Fruit fly (Drosophila melanogaster) whole organism, embryonic: ENCODE results near the gene ND-13A.

Experiments used
- Blimp-1 ChIP-seq: fragments of 200-800 bp; sonication (Bioruptor generic); optimal IDR thresholded peaks from 3 replicates; lab custom pipeline; 2018; ENCODE audit warnings: missing biosample characterization, missing genetic modification characterization, mild to moderate bottlenecking, moderate library complexity, missing genetic modification reagents
- CG10654 ChIP-seq: fragments of 200-800 bp; sonication (Bioruptor generic); optimal IDR thresholded peaks from 2 replicates; lab custom pipeline; 2016; ENCODE audit warnings: missing biosample characterization, missing genetic modification characterization
- CG12071 ChIP-seq: fragments of 200-800 bp; sonication (Bioruptor generic); optimal IDR thresholded peaks from 3 replicates; lab custom pipeline; 2018; ENCODE audit warnings: missing biosample characterization, mild to moderate bottlenecking, missing genetic modification characterization
- CG12391 ChIP-seq: fragments of 200-800 bp; sonication (Bioruptor generic); optimal IDR thresholded peaks from 3 replicates; lab custom pipeline; 2018; ENCODE audit warnings: missing biosample characterization, mild to moderate bottlenecking, missing genetic modification characterization, moderate library complexity
- CG12659 ChIP-seq: fragments of 200-800 bp; sonication (Bioruptor generic); optimal IDR thresholded peaks from 3 replicates; lab custom pipeline; 2017; ENCODE audit warnings: mild to moderate bottlenecking, missing biosample characterization, missing genetic modification reagents, missing genetic modification characterization
- CG14710 ChIP-seq: fragments of 200-800 bp; sonication (Bioruptor generic); optimal IDR thresholded peaks from 3 replicates; lab custom pipeline; 2019; ENCODE audit warnings: missing biosample characterization, mild to moderate bottlenecking, missing genetic modification characterization, moderate library complexity
- CG17359 ChIP-seq: fragments of 200-800 bp; sonication (Bioruptor generic); optimal IDR thresholded peaks from 3 replicates; lab custom pipeline; 2018; ENCODE audit warnings: missing biosample characterization, mild to moderate bottlenecking, missing genetic modification characterization, moderate library complexity
- CG18476 ChIP-seq: fragments of 200-800 bp; sonication (Bioruptor generic); optimal IDR thresholded peaks from 2 replicates; lab custom pipeline; 2016; ENCODE audit warnings: missing biosample characterization, mild to moderate bottlenecking, missing genetic modification characterization
- CG3065 ChIP-seq: fragments of 200-800 bp; sonication (Bioruptor generic); optimal IDR thresholded peaks from 2 replicates; lab custom pipeline; 2016; ENCODE audit warnings: missing biosample characterization, missing genetic modification characterization
- CG31441 ChIP-seq: fragments of 200-800 bp; sonication (Bioruptor generic); IDR thresholded peaks from 2 replicates; pipeline ENCODE4 v1.3.6; 2022; ENCODE audit warnings: missing biosample characterization, missing genetic modification characterization
- CG3281 ChIP-seq: fragments of 200-800 bp; sonication (Bioruptor generic); optimal IDR thresholded peaks from 3 replicates; lab custom pipeline; 2017; ENCODE audit warnings: missing biosample characterization, mild to moderate bottlenecking, missing genetic modification characterization
- CG34224 ChIP-seq: fragments of 200-800 bp; sonication (Bioruptor generic); IDR thresholded peaks from 3 replicates; pipeline ENCODE4 v1.3.6; 2022; ENCODE audit warnings: missing biosample characterization, missing genetic modification characterization; ENCODE audit not compliant: partially characterized antibody
- CG4360 ChIP-seq: fragments of 200-800 bp; sonication (Bioruptor generic); IDR thresholded peaks from 2 replicates; pipeline ENCODE4 v1.3.6; 2022; ENCODE audit warnings: missing biosample characterization, missing genetic modification characterization
- CG4404 ChIP-seq: fragments of 200-800 bp; sonication (Bioruptor generic); IDR thresholded peaks from 2 replicates; pipeline ENCODE4 v1.3.6; 2022; ENCODE audit warnings: missing biosample characterization, missing genetic modification characterization
- CG4617 ChIP-seq: fragments of 200-800 bp; sonication (Bioruptor generic); optimal IDR thresholded peaks from 3 replicates; lab custom pipeline; 2016; ENCODE audit warnings: missing biosample characterization, missing genetic modification characterization, borderline replicate concordance
- CG7963 ChIP-seq: fragments of 200-800 bp; sonication (Bioruptor generic); IDR thresholded peaks from 3 replicates; pipeline ENCODE4 v1.3.6; 2022; ENCODE audit warnings: missing biosample characterization, missing genetic modification characterization; ENCODE audit not compliant: partially characterized antibody
- CG9215 ChIP-seq: fragments of 200-800 bp; sonication (Bioruptor generic); IDR thresholded peaks from 2 replicates; pipeline ENCODE4 v1.3.6; 2022; ENCODE audit warnings: missing biosample characterization, missing genetic modification characterization
- CG9797 ChIP-seq: fragments of 200-800 bp; sonication (Bioruptor generic); optimal IDR thresholded peaks from 3 replicates; lab custom pipeline; 2018; ENCODE audit warnings: missing biosample characterization, mild to moderate bottlenecking, missing genetic modification characterization
- CoRest ChIP-seq: fragments of 200-800 bp; sonication (Bioruptor generic); optimal IDR thresholded peaks from 3 replicates; lab custom pipeline; 2018; ENCODE audit warnings: missing biosample characterization, mild to moderate bottlenecking, missing genetic modification characterization, moderate library complexity
- Dll ChIP-seq: fragments of 200-800 bp; sonication (Bioruptor generic); IDR thresholded peaks from 4 replicates; pipeline ENCODE4 v1.3.6; 2022; ENCODE audit warnings: missing biosample characterization, missing genetic modification characterization; ENCODE audit not compliant: partially characterized antibody
- Dref ChIP-seq: fragments of 200-800 bp; sonication (Bioruptor generic); IDR thresholded peaks from 2 replicates; pipeline ENCODE4 v1.3.6; 2022; ENCODE audit warnings: missing biosample characterization, missing genetic modification characterization
- E2f2 ChIP-seq: fragments of 200-800 bp; sonication (Bioruptor generic); IDR thresholded peaks from 2 replicates; pipeline ENCODE4 v1.3.6; 2022; ENCODE audit warnings: missing biosample characterization, missing genetic modification characterization
- MBD-R2 ChIP-seq: fragments of 200-800 bp; sonication (Bioruptor generic); IDR thresholded peaks from 2 replicates; pipeline ENCODE4 v1.3.6; 2022; ENCODE audit warnings: missing biosample characterization, missing genetic modification characterization
- Med ChIP-seq: fragments of 200-800 bp; sonication (Bioruptor generic); peaks from one replicate; lab custom pipeline; 2016; ENCODE audit warnings: missing biosample characterization, missing genetic modification characterization, mild to moderate bottlenecking, inconsistent platforms, moderate library complexity
- Mes4 ChIP-seq: fragments of 200-800 bp; sonication (Bioruptor generic); optimal IDR thresholded peaks from 2 replicates; lab custom pipeline; 2016; ENCODE audit warnings: missing biosample characterization, missing genetic modification characterization
- Myb ChIP-seq: fragments of 200-800 bp; sonication (Bioruptor generic); optimal IDR thresholded peaks from 2 replicates; lab custom pipeline; 2016; ENCODE audit warnings: missing biosample characterization, missing genetic modification characterization
- NFAT ChIP-seq: fragments of 200-800 bp; sonication (Bioruptor generic); IDR thresholded peaks from 2 replicates; pipeline ENCODE4 v1.3.6; 2022; ENCODE audit warnings: missing biosample characterization, missing genetic modification characterization
- Pdp1 ChIP-seq, 2 experiments: fragments of 200-800 bp; sonication (Bioruptor generic); optimal IDR thresholded peaks; 3 replicates each; lab custom pipeline; 2016; ENCODE audit warnings: missing biosample characterization in 2 of 2, missing genetic modification characterization in 2 of 2, mild to moderate bottlenecking in 1 of 2, moderate library complexity in 1 of 2
- Rfx ChIP-seq: fragments of 200-800 bp; sonication (Bioruptor generic); IDR thresholded peaks from 2 replicates; pipeline ENCODE4 v1.3.6; 2022; ENCODE audit warnings: missing biosample characterization, missing genetic modification characterization
- ato ChIP-seq: fragments of 200-800 bp; sonication (Bioruptor generic); IDR thresholded peaks from 2 replicates; pipeline ENCODE4 v1.3.6; 2022; ENCODE audit warnings: missing biosample characterization, missing genetic modification characterization; ENCODE audit not compliant: partially characterized antibody
- dmrt99B ChIP-seq: fragments of 200-800 bp; sonication (Bioruptor generic); optimal IDR thresholded peaks from 2 replicates; lab custom pipeline; 2018; ENCODE audit warnings: missing biosample characterization, mild to moderate bottlenecking, missing genetic modification characterization, moderate library complexity
- dpn ChIP-seq, 2 experiments: fragments of 200-800 bp; sonication (Bioruptor generic); optimal IDR thresholded peaks; 3 replicates each; lab custom pipeline; 2016; ENCODE audit warnings: missing biosample characterization in 2 of 2, missing genetic modification characterization in 2 of 2
- eve ChIP-seq, 2 experiments: fragments of >200 bp; optimal IDR thresholded peaks; 2 replicates each; lab custom pipeline; 2017; ENCODE audit warnings: missing biosample characterization in 2 of 2, missing genetic modification characterization in 2 of 2
- gfzf ChIP-seq: fragments of 200-800 bp; sonication (Bioruptor generic); optimal IDR thresholded peaks from 2 replicates; lab custom pipeline; 2016; ENCODE audit warnings: missing biosample characterization, mild to moderate bottlenecking, missing genetic modification characterization, moderate library complexity
- hbn ChIP-seq: fragments of 200-800 bp; sonication (Bioruptor generic); IDR thresholded peaks from 2 replicates; pipeline ENCODE4 v1.3.6; 2022; ENCODE audit warnings: missing biosample characterization, missing genetic modification characterization; ENCODE audit not compliant: partially characterized antibody
- her ChIP-seq: fragments of 200-800 bp; sonication (Bioruptor generic); optimal IDR thresholded peaks from 2 replicates; lab custom pipeline; 2016; ENCODE audit warnings: missing biosample characterization, missing genetic modification characterization
- inv ChIP-seq: fragments of 200-800 bp; sonication (Bioruptor generic); IDR thresholded peaks from 2 replicates; pipeline ENCODE4 v1.3.6; 2022; ENCODE audit warnings: missing biosample characterization, missing genetic modification characterization; ENCODE audit not compliant: partially characterized antibody
- pb ChIP-seq: fragments of 200-800 bp; sonication (Bioruptor generic); optimal IDR thresholded peaks from 3 replicates; lab custom pipeline; 2016; ENCODE audit warnings: missing biosample characterization, missing genetic modification characterization
- phol ChIP-seq: fragments of 200-800 bp; sonication (Bioruptor generic); optimal IDR thresholded peaks from 3 replicates; lab custom pipeline; 2018; ENCODE audit warnings: missing biosample characterization, mild to moderate bottlenecking, missing genetic modification characterization, moderate library complexity
- pros ChIP-seq: fragments of 200-800 bp; sonication (Bioruptor generic); optimal IDR thresholded peaks from 3 replicates; lab custom pipeline; 2019; ENCODE audit warnings: missing biosample characterization, mild to moderate bottlenecking, missing genetic modification characterization, moderate library complexity
- ro ChIP-seq: fragments of 200-800 bp; sonication (Bioruptor generic); IDR thresholded peaks from 2 replicates; pipeline ENCODE4 v1.3.6; 2022; ENCODE audit warnings: missing biosample characterization, missing genetic modification characterization
- salm ChIP-seq: fragments of 200-800 bp; sonication (Bioruptor generic); optimal IDR thresholded peaks from 2 replicates; lab custom pipeline; 2018; ENCODE audit warnings: missing biosample characterization, mild to moderate bottlenecking, missing genetic modification characterization
- shn ChIP-seq: fragments of 200-800 bp; sonication (Bioruptor generic); optimal IDR thresholded peaks from 3 replicates; lab custom pipeline; 2016; ENCODE audit warnings: missing biosample characterization, missing genetic modification characterization
- stc ChIP-seq: fragments of 200-800 bp; sonication (Bioruptor generic); IDR thresholded peaks from 2 replicates; pipeline ENCODE4 v1.3.6; 2022; ENCODE audit warnings: missing biosample characterization, missing genetic modification characterization
- tin ChIP-seq: fragments of 200-800 bp; sonication (Bioruptor generic); optimal IDR thresholded peaks from 3 replicates; lab custom pipeline; 2016; ENCODE audit warnings: missing biosample characterization, missing genetic modification characterization
- tna ChIP-seq: fragments of 200-800 bp; sonication (Bioruptor generic); IDR thresholded peaks from 2 replicates; pipeline ENCODE4 v1.3.6; 2022; ENCODE audit warnings: missing biosample characterization, missing genetic modification characterization; ENCODE audit not compliant: partially characterized antibody
- vnd ChIP-seq: fragments of 200-800 bp; sonication (Bioruptor generic); IDR thresholded peaks from 3 replicates; pipeline ENCODE4 v1.3.6; 2022; ENCODE audit warnings: missing biosample characterization, missing genetic modification characterization; ENCODE audit not compliant: partially characterized antibody
- yki ChIP-seq: fragments of >200 bp; optimal IDR thresholded peaks from 3 replicates; lab custom pipeline; 2018
- zen2 ChIP-seq: fragments of 200-800 bp; sonication (Bioruptor generic); IDR thresholded peaks from 3 replicates; pipeline ENCODE4 v1.3.6; 2022; ENCODE audit warnings: missing biosample characterization, missing genetic modification characterization; ENCODE audit not compliant: partially characterized antibody

The ND-13A gene

DNA sequence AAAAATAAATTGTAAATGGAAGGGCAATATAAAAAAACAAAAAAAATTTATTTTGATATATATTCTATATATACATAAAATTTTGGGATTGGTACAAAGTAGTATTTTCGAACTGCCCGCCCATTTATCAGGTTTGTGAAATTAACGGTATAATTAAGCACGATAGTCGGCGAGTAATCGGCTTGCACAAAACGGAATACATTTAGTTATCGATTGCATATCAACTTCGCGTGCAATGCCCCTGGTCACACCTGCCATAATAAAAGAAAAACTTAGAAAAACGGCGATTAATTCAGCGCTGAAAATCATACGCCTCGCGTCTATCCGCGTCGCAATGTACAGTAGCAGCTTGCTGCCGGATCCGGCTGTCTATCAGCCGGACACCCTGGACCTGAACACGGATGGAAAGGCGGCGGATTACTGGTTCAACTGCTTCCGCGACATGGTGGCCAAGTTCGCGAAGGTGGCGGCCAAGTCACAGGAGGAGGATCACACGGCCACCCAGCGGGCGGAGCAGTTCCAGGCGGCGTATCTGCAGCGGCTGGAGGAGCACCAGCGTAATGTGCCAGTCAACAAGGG lies 6.2 kb downstream of the ND-13A start, which contains the start of gene CG5828:
TSS of gene CG5828 (plus strand) at position 205 of the 579 bp plus-strand sequence.
- TF ChIP-seq Rfx (GFP tag; lab: Robert Waterston, UW) (no peak), her (GFP tag; lab: Kevin White, UChicago) (no peak), Mes4 (no peak), CG3281 (GFP tag; lab: Kevin White, UChicago) (no peak), CG34224 (GFP tag; lab: Robert Waterston, UW) (peak; percentile 65), pb (no peak), vnd (peak; percentile 62; the same call in 1 of the 3 replicates), CG4404 (GFP tag; lab: Robert Waterston, UW) (no peak), CG9215 (no peak), pros (GFP tag; lab: Kevin White, UChicago) (no peak), tin (GFP tag; lab: Kevin White, UChicago) (no peak), eve (GFP tag; optimal IDR thresholded peaks at IDR 0.05; lab: Kevin White, UChicago) (no peak), Dref (peak; percentile 76), hbn (peak; percentile 37; the same call in 1 of the 2 replicates), ro (GFP tag; lab: Robert Waterston, UW) (no peak), CG12659 (GFP tag; lab: Kevin White, UChicago) (peak; percentile 47), phol (tag; lab: Kevin White, UChicago) (peak; percentile 21), stc (no peak), tna (GFP tag; lab: Robert Waterston, UW) (no peak), ato (0 out of 2 replicates have a peak, but pooled peaks have one; percentile 13), NFAT (GFP tag; lab: Robert Waterston, UW) (no peak), CG17359 (tag; lab: Kevin White, UChicago) (no peak), Blimp-1 (GFP tag; lab: Kevin White, UChicago) (no peak), CG12391 (tag; lab: Kevin White, UChicago) (peak; percentile 27), CG18476 (GFP tag; lab: Kevin White, UChicago) (no peak), CoRest (tag; lab: Kevin White, UChicago) (peak; percentile 49), dmrt99B (no peak), CG14710 (tag; lab: Kevin White, UChicago) (peak; percentile 61), Dll (peak; percentile 74; the same call in 3 of the 4 replicates), yki (no peak), CG9797 (GFP tag; lab: Kevin White, UChicago) (peak; percentile 63), MBD-R2 (GFP tag; lab: Robert Waterston, UW) (peak; percentile 58), CG4360 (GFP tag; lab: Robert Waterston, UW) (no peak), inv (GFP tag; lab: Robert Waterston, UW) (peak; percentile 54), gfzf (peak; percentile 61), Med (GFP tag; lab: Kevin White, UChicago) (peak; percentile 86), CG4617 (GFP tag; lab: Kevin White, UChicago) (peak; percentile 56), zen2 (GFP tag; lab: Robert Waterston, UW) (peak; percentile 44; the same call in 1 of the 3 replicates), CG7963 (GFP tag; lab: Robert Waterston, UW) (peak; percentile 70), dpn (GFP tag; optimal IDR thresholded peaks at IDR 0.05; lab: Kevin White, UChicago) (no peak), CG3065 (GFP tag; lab: Kevin White, UChicago) (no peak), Myb (GFP tag; lab: Kevin White, UChicago) (peak; percentile 45), salm (tag; lab: Kevin White, UChicago) (no peak), Pdp1 (GFP tag; optimal IDR thresholded peaks at IDR 0.05; lab: Kevin White, UChicago) (no peak), E2f2 (GFP tag; lab: Robert Waterston, UW) (peak; percentile 45; the same call in 1 of the 2 replicates), shn (GFP tag; lab: Kevin White, UChicago) (no peak), CG12071 (GFP tag; lab: Kevin White, UChicago) (no peak), CG10654 (GFP tag; lab: Kevin White, UChicago) (no peak), CG31441 (GFP tag; lab: Robert Waterston, UW) (peak; percentile 15; the same call in 1 of the 2 replicates)
